Fruit fly (Drosophila melanogaster) whole organism, wandering third instar larva: Measurements from ENCODE around the gene CG12679.

Experiments used
- Abd-B ChIP-seq: fragments of >200 bp; optimal IDR thresholded peaks from 2 replicates; lab custom pipeline; 2017; ENCODE audit warnings: missing biosample characterization, missing genetic modification characterization
- CG32264 ChIP-seq: fragments of 200-800 bp; sonication (Bioruptor generic); optimal IDR thresholded peaks from 2 replicates; lab custom pipeline; 2016; ENCODE audit warnings: missing biosample characterization, missing genetic modification characterization
- CG9705 ChIP-seq: fragments of 200-800 bp; sonication (Bioruptor generic); optimal IDR thresholded peaks from 2 replicates; lab custom pipeline; 2018; ENCODE audit warnings: missing biosample characterization, mild to moderate bottlenecking, missing genetic modification characterization
- CrebA ChIP-seq: fragments of 200-800 bp; sonication (Bioruptor generic); optimal IDR thresholded peaks from 2 replicates; lab custom pipeline; 2016; ENCODE audit warnings: missing biosample characterization, mild to moderate bottlenecking, missing genetic modification characterization, borderline replicate concordance
- Dfd ChIP-seq: fragments of >200 bp; optimal IDR thresholded peaks from 2 replicates; lab custom pipeline; 2017; ENCODE audit warnings: missing biosample characterization, missing genetic modification characterization
- Dif ChIP-seq: fragments of 200-275, 200-300 bp; sonication (Bioruptor generic); optimal IDR thresholded peaks from 2 replicates; lab custom pipeline; 2018; ENCODE audit warnings: missing biosample characterization, missing genetic modification characterization; ENCODE audit not compliant: partially characterized antibody
- GATAd ChIP-seq: sonication (Bioruptor generic); optimal IDR thresholded peaks from 2 replicates; lab custom pipeline; 2016; ENCODE audit warnings: missing biosample characterization, missing genetic modification characterization
- HLH106 ChIP-seq: fragments of 200-800 bp; optimal IDR thresholded peaks from 3 replicates; lab custom pipeline; 2019; ENCODE audit warnings: missing biosample characterization, mild to moderate bottlenecking, missing genetic modification characterization, moderate library complexity
- Hr78 ChIP-seq: fragments of >200 bp; optimal IDR thresholded peaks from 2 replicates; lab custom pipeline; 2017; ENCODE audit warnings: missing biosample characterization, missing genetic modification characterization
- Jra ChIP-seq: sonication (Bioruptor generic); optimal IDR thresholded peaks from 2 replicates; lab custom pipeline; 2016; ENCODE audit warnings: missing biosample characterization, missing genetic modification characterization
- Mio ChIP-seq: sonication (Bioruptor generic); optimal IDR thresholded peaks from 2 replicates; lab custom pipeline; 2016; ENCODE audit warnings: missing biosample characterization, missing genetic modification characterization
- Myc ChIP-seq: fragments of >200 bp; optimal IDR thresholded peaks from 2 replicates; lab custom pipeline; 2017
- N ChIP-seq: fragments of >200 bp; optimal IDR thresholded peaks from 2 replicates; lab custom pipeline; 2018; ENCODE audit warnings: missing biosample characterization, missing external identifiers, missing genetic modification characterization
- OdsH ChIP-seq: fragments of 200-800 bp; sonication (Bioruptor generic); optimal IDR thresholded peaks from 2 replicates; lab custom pipeline; 2016; ENCODE audit warnings: missing biosample characterization, mild to moderate bottlenecking, missing genetic modification characterization
- Rel ChIP-seq, 2 experiments: fragments of 200-800 bp; sonication (Bioruptor generic) in 1 of 2; optimal IDR thresholded peaks; 2 replicates in 1 of 2; 3 replicates in 1 of 2; lab custom pipeline; 2016 to 2019; ENCODE audit warnings: mild to moderate bottlenecking in 2 of 2, missing biosample characterization in 2 of 2, missing genetic modification characterization in 2 of 2, moderate library complexity in 1 of 2
- Sp1 ChIP-seq: fragments of 200-800 bp; sonication (Bioruptor generic); optimal IDR thresholded peaks from 3 replicates; lab custom pipeline; 2019; ENCODE audit warnings: missing biosample characterization, mild to moderate bottlenecking, missing genetic modification characterization, moderate library complexity
- Vsx2 ChIP-seq: fragments of 200-300, 225-300 bp; sonication (Bioruptor generic); optimal IDR thresholded peaks from 2 replicates; lab custom pipeline; 2018; ENCODE audit warnings: missing biosample characterization, missing genetic modification characterization; ENCODE audit not compliant: partially characterized antibody
- br ChIP-seq: fragments of 200-800 bp; sonication (Bioruptor generic); optimal IDR thresholded peaks from 2 replicates; lab custom pipeline; 2016; ENCODE audit warnings: missing biosample characterization, missing genetic modification characterization
- brk ChIP-seq: fragments of 200-800 bp; sonication (Bioruptor generic); optimal IDR thresholded peaks from 2 replicates; lab custom pipeline; 2016; ENCODE audit warnings: missing biosample characterization, mild to moderate bottlenecking, missing genetic modification characterization
- dl ChIP-seq, 2 experiments: fragments of 175-275, 200-275 bp in 1 of 2; fragments of 200-275 bp in 1 of 2; sonication (Bioruptor generic); optimal IDR thresholded peaks; lab custom pipeline; 2018; ENCODE audit warnings: mild to moderate bottlenecking in 2 of 2, missing biosample characterization in 2 of 2, missing genetic modification characterization in 2 of 2, moderate library complexity in 2 of 2; ENCODE audit not compliant: partially characterized antibody in 2 of 2, insufficient read depth in 1 of 2
- dmrt93B ChIP-seq: fragments of 200-800 bp; sonication (Bioruptor generic); optimal IDR thresholded peaks from 2 replicates; lab custom pipeline; 2018; ENCODE audit warnings: missing biosample characterization, mild to moderate bottlenecking, missing genetic modification characterization
- dsf ChIP-seq: sonication (Bioruptor generic); optimal IDR thresholded peaks from 2 replicates; lab custom pipeline; 2016; ENCODE audit warnings: missing biosample characterization, missing genetic modification characterization, borderline replicate concordance
- foxo ChIP-seq, 2 experiments: fragments of 200-800 bp; sonication (Bioruptor generic); optimal IDR thresholded peaks; 2 replicates in 1 of 2; 3 replicates in 1 of 2; lab custom pipeline; 2016 to 2017; ENCODE audit warnings: missing biosample characterization in 2 of 2, missing genetic modification characterization in 2 of 2
- fru ChIP-seq: fragments of 200-800 bp; sonication (Bioruptor generic); optimal IDR thresholded peaks from 3 replicates; lab custom pipeline; 2016; ENCODE audit warnings: missing biosample characterization, mild to moderate bottlenecking, missing genetic modification characterization
- h ChIP-seq: fragments of 200-800 bp; sonication (Bioruptor generic); optimal IDR thresholded peaks from 3 replicates; lab custom pipeline; 2016; ENCODE audit warnings: missing biosample characterization, mild to moderate bottlenecking, missing genetic modification characterization
- jim ChIP-seq: fragments of 175-275, 200-325 bp; sonication (Bioruptor generic); optimal IDR thresholded peaks from 2 replicates; lab custom pipeline; 2016; ENCODE audit warnings: missing biosample characterization, mild to moderate bottlenecking, missing genetic modification characterization
- lola ChIP-seq: fragments of >200 bp; optimal IDR thresholded peaks from 2 replicates; lab custom pipeline; 2017; ENCODE audit warnings: missing biosample characterization, missing genetic modification characterization
- pan ChIP-seq: fragments of >200 bp; optimal IDR thresholded peaks from 2 replicates; lab custom pipeline; 2017
- psq ChIP-seq: fragments of 200-800 bp; sonication (Bioruptor generic); optimal IDR thresholded peaks from 3 replicates; lab custom pipeline; 2017; ENCODE audit warnings: missing biosample characterization, mild to moderate bottlenecking, missing genetic modification characterization, moderate library complexity
- rgr ChIP-seq: fragments of 200-800 bp; sonication (Bioruptor generic); optimal IDR thresholded peaks from 3 replicates; lab custom pipeline; 2016; ENCODE audit warnings: missing biosample characterization, mild to moderate bottlenecking, missing genetic modification characterization
- sage ChIP-seq: fragments of 200-800 bp; sonication (Bioruptor generic); optimal IDR thresholded peaks from 2 replicates; lab custom pipeline; 2016; ENCODE audit warnings: missing biosample characterization, mild to moderate bottlenecking, missing genetic modification characterization
- sv ChIP-seq: fragments of 200-800 bp; sonication (Bioruptor generic); optimal IDR thresholded peaks from 3 replicates; lab custom pipeline; 2016; ENCODE audit warnings: missing biosample characterization, missing genetic modification characterization
- usp ChIP-seq: fragments of >200 bp; optimal IDR thresholded peaks from 2 replicates; lab custom pipeline; 2017; ENCODE audit warnings: missing biosample characterization, missing genetic modification characterization
- woc ChIP-seq: sonication (Bioruptor generic); optimal IDR thresholded peaks from 2 replicates; lab custom pipeline; 2016; ENCODE audit warnings: missing biosample characterization, mild to moderate bottlenecking, missing genetic modification characterization

Gene CG12679

DNA sequence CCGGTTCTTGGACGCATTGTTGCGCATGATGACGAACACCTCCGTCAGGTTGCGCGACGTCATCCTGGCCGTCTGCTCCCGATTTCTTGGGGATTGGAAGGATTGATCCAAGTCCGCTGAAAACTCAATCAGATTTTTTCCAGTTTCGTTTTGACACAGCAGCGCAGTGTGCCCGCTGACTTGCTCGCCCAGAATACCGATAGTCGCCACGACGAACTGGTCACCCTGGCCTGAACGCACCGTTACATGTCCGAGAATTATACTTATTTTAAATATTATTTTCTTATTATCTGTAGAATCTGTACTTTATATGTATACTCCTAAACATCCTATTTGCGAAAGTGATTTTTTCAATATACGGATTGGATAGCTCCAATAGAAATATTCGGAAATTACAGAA, 17.3 kb upstream of the CG12679 start, which contains the start of gene Syx16:
Gene Syx16, minus strand, starts transcription at position 172 of the 400 bp plus-strand sequence.
- TF ChIP-seq h (no peak), dsf (no peak), CG32264 (no peak), lola (no peak), pan (lab: Kevin White, UChicago) (no peak), fru (GFP tag; lab: Kevin White, UChicago) (no peak), sv (GFP tag; lab: Kevin White, UChicago) (no peak), Vsx2 (GFP tag; lab: Kevin White, UChicago) (no peak), psq (no peak), CG9705 (GFP tag; lab: Kevin White, UChicago) (no peak)

DNA sequence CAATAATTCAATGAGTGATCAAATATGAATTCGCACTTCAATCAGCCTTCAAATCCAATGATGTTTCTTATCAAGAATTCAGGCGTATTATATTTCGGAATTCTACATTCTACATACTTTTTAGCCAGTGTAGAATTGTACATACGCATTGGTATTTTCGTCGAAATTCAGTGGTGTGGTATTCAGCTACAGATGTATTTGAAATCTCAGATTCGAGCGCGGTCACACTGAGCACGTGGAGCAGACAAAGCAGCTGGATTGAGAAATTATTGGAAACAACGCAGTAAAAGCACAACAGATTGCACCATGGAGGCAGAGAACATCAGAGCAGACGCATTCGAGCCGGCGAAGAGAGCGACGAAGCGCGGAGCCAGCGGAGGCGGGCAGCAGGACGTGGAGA, 14.9 kb upstream of the CG12679 start:
- TF ChIP-seq Myc (lab: Kevin White, UChicago), result peak; percentile 37
- no peak for TF ChIP-seq jim (GFP tag; lab: Kevin White, UChicago)

DNA sequence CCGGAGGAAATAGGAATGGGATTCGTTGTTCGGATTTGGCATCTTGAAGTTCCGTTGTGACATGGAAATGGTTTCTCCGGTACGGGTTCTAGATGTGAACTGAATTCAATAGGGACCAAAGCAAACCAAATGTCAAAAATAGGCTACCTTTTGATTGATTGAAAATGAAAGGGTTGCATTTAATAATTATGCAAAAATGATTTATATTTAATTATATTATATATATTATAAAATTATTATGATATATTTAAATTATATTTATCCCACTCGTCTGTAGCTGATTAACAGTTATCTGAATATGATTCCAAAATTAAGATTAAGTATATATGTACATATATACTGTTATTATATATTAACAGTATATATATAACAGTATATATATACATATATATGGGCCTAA, 14.4 kb upstream of the CG12679 start, which contains the start of gene jb:
Gene jb, minus strand, starts transcription at position 101 of the 400 bp plus-strand sequence.
- TF ChIP-seq Hr78 (no peak), woc (GFP tag; lab: Kevin White, UChicago) (no peak), br (GFP tag; lab: Kevin White, UChicago) (no peak), GATAd (GFP tag; lab: Kevin White, UChicago) (no peak), psq (no peak), rgr (GFP tag; lab: Kevin White, UChicago) (no peak), CrebA (GFP tag; lab: Kevin White, UChicago) (no peak), h (no peak), dl (GFP tag; optimal IDR thresholded peaks at IDR 0.05; lab: Kevin White, UChicago; ENCODE audit: insufficient read depth in 1 of 2, partially characterized antibody in 2 of 2) (no peak), Sp1 (GFP tag; lab: Kevin White, UChicago) (no peak), sage (GFP tag; lab: Kevin White, UChicago) (no peak), usp (GFP tag; lab: Kevin White, UChicago) (no peak), dsf (no peak), Vsx2 (GFP tag; lab: Kevin White, UChicago) (no peak), dmrt93B (no peak), Mio (GFP tag; lab: Kevin White, UChicago) (no peak), CG9705 (GFP tag; lab: Kevin White, UChicago) (no peak), foxo (GFP tag; optimal IDR thresholded peaks at IDR 0.05; lab: Kevin White, UChicago) (no peak)

DNA sequence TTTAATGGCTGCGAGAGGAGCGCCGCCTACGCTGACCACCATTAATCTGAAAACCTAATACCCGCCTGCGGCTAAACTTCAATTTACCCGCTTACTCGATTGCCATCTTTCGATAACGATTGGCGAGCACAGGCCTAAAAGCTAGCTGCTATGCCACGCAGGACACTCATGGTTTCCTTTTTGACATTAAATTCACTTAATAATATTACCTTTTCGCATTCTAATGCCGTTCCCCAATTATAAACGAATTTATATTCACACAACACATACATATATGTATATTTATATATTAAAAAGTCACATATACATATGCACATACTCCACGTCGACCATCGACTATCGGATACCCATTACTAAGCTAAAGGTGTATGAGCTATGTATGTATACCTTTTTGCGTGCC, 13.3 kb upstream of the CG12679 start:
- no peak for TF ChIP-seq Rel (GFP tag; optimal IDR thresholded peaks at IDR 0.05; lab: Kevin White, UChicago)
- no peak for TF ChIP-seq Rel (tag; optimal IDR thresholded peaks at IDR 0.05; lab: Kevin White, UChicago)
- no peak for TF ChIP-seq usp (GFP tag; lab: Kevin White, UChicago)
- no peak for TF ChIP-seq Dfd (GFP tag; lab: Kevin White, UChicago)
- no peak for TF ChIP-seq Jra (GFP tag; lab: Kevin White, UChicago)
- no peak for TF ChIP-seq foxo (GFP tag; optimal IDR thresholded peaks at IDR 0.05; lab: Kevin White, UChicago)
- no peak for TF ChIP-seq HLH106
- TF ChIP-seq CG9705 (GFP tag; lab: Kevin White, UChicago), result no peak
- TF ChIP-seq rgr (GFP tag; lab: Kevin White, UChicago), result no peak
- no peak for TF ChIP-seq h
- TF ChIP-seq GATAd (GFP tag; lab: Kevin White, UChicago), result no peak

DNA sequence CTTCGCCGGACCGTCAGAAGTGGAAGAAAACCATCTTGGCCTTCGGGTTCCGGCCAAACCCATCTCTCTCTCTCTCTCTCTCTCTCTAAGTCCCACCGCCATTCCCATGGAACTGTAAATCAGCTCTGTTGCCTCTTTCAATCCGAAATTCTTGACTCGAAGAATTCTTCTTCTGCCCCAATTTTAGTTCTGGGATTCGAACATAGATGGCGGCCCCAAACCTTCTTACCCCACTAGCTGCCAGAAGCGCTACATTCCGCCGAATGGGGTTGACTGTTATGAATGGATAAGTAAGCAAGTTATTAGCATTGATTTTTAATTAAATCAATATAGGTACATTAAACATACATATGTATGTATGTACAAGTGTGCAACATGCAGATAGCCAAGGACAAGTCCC, 9.5 kb upstream of the CG12679 start:
- TF ChIP-seq CrebA (GFP tag; lab: Kevin White, UChicago) (no peak), Vsx2 (GFP tag; lab: Kevin White, UChicago) (no peak), Myc (lab: Kevin White, UChicago) (no peak), OdsH (GFP tag; lab: Kevin White, UChicago) (no peak), psq (no peak), foxo (GFP tag; optimal IDR thresholded peaks at IDR 0.05; lab: Kevin White, UChicago) (no peak), HLH106 (no peak), fru (GFP tag; lab: Kevin White, UChicago) (no peak), brk (GFP tag; lab: Kevin White, UChicago) (no peak), usp (GFP tag; lab: Kevin White, UChicago) (no peak), Abd-B (GFP tag; lab: Kevin White, UChicago) (no peak), N (GFP tag; lab: Kevin White, UChicago) (no peak), Dif (no peak)
- TF ChIP-seq, all 38 proteins: peak for 0
